Fruit fly (Drosophila melanogaster) whole organism, embryonic: ENCODE measurements around the gene CG46430.

Experiments used
- CG10431 ChIP-seq: fragments of 200-800 bp; sonication (Bioruptor generic); optimal IDR thresholded peaks from 3 replicates; lab custom pipeline; 2018; ENCODE audit warnings: missing biosample characterization, mild to moderate bottlenecking, missing genetic modification characterization
- CG11247 ChIP-seq: fragments of 200-800 bp; sonication (Bioruptor generic); IDR thresholded peaks from 2 replicates; pipeline ENCODE4 v1.3.6; 2022; ENCODE audit warnings: missing biosample characterization, missing genetic modification characterization
- CG11456 ChIP-seq: fragments of 200-800 bp; sonication (Bioruptor generic); IDR thresholded peaks from 3 replicates; pipeline ENCODE4 v1.3.6; 2022; ENCODE audit warnings: missing biosample characterization, missing genetic modification characterization
- CG12104 ChIP-seq: fragments of 200-800 bp; sonication (Bioruptor generic); optimal IDR thresholded peaks from 3 replicates; lab custom pipeline; 2016; ENCODE audit warnings: missing biosample characterization, missing genetic modification characterization
- CG13424 ChIP-seq: fragments of 200-800 bp; sonication (Bioruptor generic); optimal IDR thresholded peaks from 2 replicates; lab custom pipeline; 2019; ENCODE audit warnings: missing biosample characterization, mild to moderate bottlenecking, missing genetic modification characterization, moderate library complexity
- CG13894 ChIP-seq: fragments of 200-800 bp; sonication (Bioruptor generic); optimal IDR thresholded peaks from 3 replicates; lab custom pipeline; 2018; ENCODE audit warnings: missing biosample characterization, mild to moderate bottlenecking, missing genetic modification characterization, moderate library complexity
- CG14441 ChIP-seq: fragments of 200-800 bp; sonication (Bioruptor generic); IDR thresholded peaks from 2 replicates; pipeline ENCODE4 v1.3.6; 2022; ENCODE audit warnings: missing biosample characterization, missing genetic modification characterization
- CG17829 ChIP-seq: fragments of 200-800 bp; optimal IDR thresholded peaks from 2 replicates; lab custom pipeline; 2019; ENCODE audit warnings: missing biosample characterization, mild to moderate bottlenecking, missing genetic modification characterization, moderate library complexity
- CG18764 ChIP-seq: fragments of 200-800 bp; sonication (Bioruptor generic); optimal IDR thresholded peaks from 3 replicates; lab custom pipeline; 2016; ENCODE audit warnings: missing biosample characterization, missing genetic modification characterization
- CG2678 ChIP-seq: fragments of 200-800 bp; sonication (Bioruptor generic); optimal IDR thresholded peaks from 3 replicates; lab custom pipeline; 2019; ENCODE audit warnings: missing biosample characterization, mild to moderate bottlenecking, missing genetic modification characterization, moderate library complexity
- CG30431 ChIP-seq: fragments of 200-800 bp; sonication (Bioruptor generic); optimal IDR thresholded peaks from 2 replicates; lab custom pipeline; 2017; ENCODE audit warnings: missing biosample characterization, missing genetic modification characterization
- CG3281 ChIP-seq: fragments of 200-800 bp; sonication (Bioruptor generic); optimal IDR thresholded peaks from 3 replicates; lab custom pipeline; 2017; ENCODE audit warnings: missing biosample characterization, mild to moderate bottlenecking, missing genetic modification characterization
- CG33213 ChIP-seq: fragments of 200-800 bp; sonication (Bioruptor generic); optimal IDR thresholded peaks from 3 replicates; lab custom pipeline; 2016; ENCODE audit warnings: missing biosample characterization, missing genetic modification characterization
- CG3838 ChIP-seq: fragments of 200-800 bp; sonication (Bioruptor generic); optimal IDR thresholded peaks from 3 replicates; lab custom pipeline; 2016; ENCODE audit warnings: missing biosample characterization, missing genetic modification characterization
- CG42726 ChIP-seq: fragments of 200-800 bp; sonication (Bioruptor generic); IDR thresholded peaks from 2 replicates; pipeline ENCODE4 v1.3.6; 2022; ENCODE audit warnings: missing biosample characterization, missing genetic modification characterization; ENCODE audit not compliant: partially characterized antibody
- CG6683 ChIP-seq: fragments of 200-800 bp; sonication (Bioruptor generic); optimal IDR thresholded peaks from 2 replicates; lab custom pipeline; 2017; ENCODE audit warnings: missing biosample characterization, mild to moderate bottlenecking, missing genetic modification characterization, missing genetic modification reagents
- CG7839 ChIP-seq: fragments of 200-800 bp; sonication (Bioruptor generic); optimal IDR thresholded peaks from 3 replicates; lab custom pipeline; 2018; ENCODE audit warnings: missing biosample characterization, mild to moderate bottlenecking, missing genetic modification characterization, moderate library complexity
- CG7963 ChIP-seq: fragments of 200-800 bp; sonication (Bioruptor generic); IDR thresholded peaks from 3 replicates; pipeline ENCODE4 v1.3.6; 2022; ENCODE audit warnings: missing biosample characterization, missing genetic modification characterization; ENCODE audit not compliant: partially characterized antibody
- CG8281 ChIP-seq: fragments of 200-800 bp; sonication (Bioruptor generic); optimal IDR thresholded peaks from 2 replicates; lab custom pipeline; 2018; ENCODE audit warnings: missing biosample characterization, mild to moderate bottlenecking, missing genetic modification characterization, moderate library complexity
- CG8765 ChIP-seq: fragments of 200-800 bp; sonication (Bioruptor generic); IDR thresholded peaks from 2 replicates; pipeline ENCODE4 v1.3.6; 2022; ENCODE audit warnings: missing biosample characterization, missing genetic modification characterization
- CG8944 ChIP-seq: fragments of 200-800 bp; sonication (Bioruptor generic); optimal IDR thresholded peaks from 3 replicates; lab custom pipeline; 2016; ENCODE audit warnings: missing biosample characterization, missing genetic modification characterization
- CrebB ChIP-seq: fragments of 200-800 bp; sonication (Bioruptor generic); optimal IDR thresholded peaks from 3 replicates; lab custom pipeline; 2018; ENCODE audit warnings: missing biosample characterization, mild to moderate bottlenecking, missing genetic modification characterization
- Dref ChIP-seq: fragments of 200-800 bp; sonication (Bioruptor generic); IDR thresholded peaks from 2 replicates; pipeline ENCODE4 v1.3.6; 2022; ENCODE audit warnings: missing biosample characterization, missing genetic modification characterization
- E2f1 ChIP-seq: fragments of 200-800 bp; sonication (Bioruptor generic); IDR thresholded peaks from 2 replicates; pipeline ENCODE4 v1.3.6; 2022; ENCODE audit warnings: missing biosample characterization, missing genetic modification characterization
- HLHmδ ChIP-seq: fragments of 200-800 bp; sonication (Bioruptor generic); optimal IDR thresholded peaks from 2 replicates; lab custom pipeline; 2018; ENCODE audit warnings: missing biosample characterization, mild to moderate bottlenecking, missing genetic modification characterization, moderate library complexity
- Hr51 ChIP-seq, 2 experiments: fragments of 200-800 bp; sonication (Bioruptor generic); optimal IDR thresholded peaks; 2 replicates in 1 of 2; 3 replicates in 1 of 2; lab custom pipeline; 2016 to 2018; ENCODE audit warnings: missing biosample characterization in 2 of 2, missing genetic modification characterization in 2 of 2, mild to moderate bottlenecking in 1 of 2, moderate library complexity in 1 of 2
- Oli ChIP-seq: fragments of 200-800 bp; sonication (Bioruptor generic); optimal IDR thresholded peaks from 2 replicates; lab custom pipeline; 2018; ENCODE audit warnings: missing biosample characterization, mild to moderate bottlenecking, missing genetic modification characterization, moderate library complexity
- PHDP ChIP-seq: fragments of 200-800 bp; sonication (Bioruptor generic); optimal IDR thresholded peaks from 3 replicates; lab custom pipeline; 2018; ENCODE audit warnings: missing biosample characterization, mild to moderate bottlenecking, missing genetic modification characterization, moderate library complexity
- Sox102F ChIP-seq: fragments of 200-800 bp; sonication (Bioruptor generic); optimal IDR thresholded peaks from 2 replicates; lab custom pipeline; 2018; ENCODE audit warnings: missing biosample characterization, mild to moderate bottlenecking, missing genetic modification characterization, moderate library complexity
- bsh ChIP-seq, 2 experiments: fragments of 200-800 bp; sonication (Bioruptor generic); optimal IDR thresholded peaks; 2 replicates each; lab custom pipeline; 2017 to 2018; ENCODE audit warnings: mild to moderate bottlenecking in 2 of 2, missing biosample characterization in 2 of 2, missing genetic modification characterization in 2 of 2, moderate library complexity in 1 of 2
- chm ChIP-seq: fragments of 200-800 bp; sonication (Bioruptor generic); IDR thresholded peaks from 2 replicates; pipeline ENCODE4 v1.3.6; 2022; ENCODE audit warnings: missing biosample characterization, missing genetic modification characterization
- crol ChIP-seq: fragments of 200-800 bp; sonication (Bioruptor generic); IDR thresholded peaks from 2 replicates; pipeline ENCODE4 v1.3.6; 2022; ENCODE audit warnings: missing biosample characterization, missing genetic modification characterization
- cwo ChIP-seq: fragments of 200-800 bp; sonication (Bioruptor generic); optimal IDR thresholded peaks from 3 replicates; lab custom pipeline; 2017; ENCODE audit warnings: missing biosample characterization, missing genetic modification characterization, mild to moderate bottlenecking, moderate library complexity, missing genetic modification reagents
- dmrt99B ChIP-seq: fragments of 200-800 bp; sonication (Bioruptor generic); optimal IDR thresholded peaks from 2 replicates; lab custom pipeline; 2018; ENCODE audit warnings: missing biosample characterization, mild to moderate bottlenecking, missing genetic modification characterization, moderate library complexity
- dysf ChIP-seq: fragments of 200-800 bp; sonication (Bioruptor generic); IDR thresholded peaks from 3 replicates; pipeline ENCODE4 v1.3.6; 2022; ENCODE audit warnings: missing biosample characterization, missing genetic modification characterization
- fd102C ChIP-seq: fragments of 200-800 bp; sonication (Bioruptor generic); optimal IDR thresholded peaks from 2 replicates; lab custom pipeline; 2018; ENCODE audit warnings: missing biosample characterization, mild to moderate bottlenecking, missing genetic modification characterization, moderate library complexity
- fd96Cb ChIP-seq: fragments of 200-800 bp; sonication (Bioruptor generic); optimal IDR thresholded peaks from 2 replicates; lab custom pipeline; 2018; ENCODE audit warnings: missing biosample characterization, mild to moderate bottlenecking, missing genetic modification characterization, moderate library complexity
- gfzf ChIP-seq: fragments of 200-800 bp; sonication (Bioruptor generic); optimal IDR thresholded peaks from 2 replicates; lab custom pipeline; 2016; ENCODE audit warnings: missing biosample characterization, mild to moderate bottlenecking, missing genetic modification characterization, moderate library complexity
- jigr1 ChIP-seq: fragments of 200-800 bp; sonication (Bioruptor generic); IDR thresholded peaks from 3 replicates; pipeline ENCODE4 v1.3.6; 2022; ENCODE audit warnings: missing biosample characterization, missing genetic modification characterization
- knrl ChIP-seq: fragments of 200-800 bp; sonication (Bioruptor generic); IDR thresholded peaks from 3 replicates; pipeline ENCODE4 v1.3.6; 2022; ENCODE audit warnings: missing biosample characterization, missing genetic modification characterization; ENCODE audit not compliant: partially characterized antibody
- lmd ChIP-seq: fragments of 200-800 bp; sonication (Bioruptor generic); IDR thresholded peaks from 2 replicates; pipeline ENCODE4 v1.3.6; 2022; ENCODE audit warnings: missing biosample characterization, missing genetic modification characterization
- luna ChIP-seq: fragments of 200-800 bp; sonication (Bioruptor generic); optimal IDR thresholded peaks from 2 replicates; lab custom pipeline; 2016; ENCODE audit warnings: missing biosample characterization, missing genetic modification characterization
- psq ChIP-seq: fragments of 200-800 bp; sonication (Bioruptor generic); optimal IDR thresholded peaks from 2 replicates; lab custom pipeline; 2017; ENCODE audit warnings: missing biosample characterization, missing genetic modification characterization
- run ChIP-seq: fragments of 200-800 bp; sonication (Bioruptor generic); optimal IDR thresholded peaks from 3 replicates; lab custom pipeline; 2018; ENCODE audit warnings: missing biosample characterization, mild to moderate bottlenecking, missing genetic modification characterization
- seq ChIP-seq: fragments of 200-800 bp; sonication (Bioruptor generic); IDR thresholded peaks from 2 replicates; pipeline ENCODE4 v1.3.6; 2022; ENCODE audit warnings: missing biosample characterization, missing genetic modification characterization
- slbo ChIP-seq: fragments of 200-800 bp; sonication (Bioruptor generic); IDR thresholded peaks from 2 replicates; pipeline ENCODE4 v1.3.6; 2022; ENCODE audit warnings: missing biosample characterization, missing genetic modification characterization
- tup ChIP-seq: fragments of 200-800 bp; sonication (Bioruptor generic); optimal IDR thresholded peaks from 2 replicates; lab custom pipeline; 2016; ENCODE audit warnings: missing biosample characterization, mild to moderate bottlenecking, missing genetic modification characterization, moderate library complexity
- vvl ChIP-seq: fragments of 200-800 bp; sonication (Bioruptor generic); IDR thresholded peaks from 2 replicates; pipeline ENCODE4 v1.3.6; 2022; ENCODE audit warnings: missing biosample characterization, missing genetic modification characterization
- zen ChIP-seq: fragments of 200-800 bp; sonication (Bioruptor generic); optimal IDR thresholded peaks from 3 replicates; lab custom pipeline; 2018; ENCODE audit warnings: missing biosample characterization, mild to moderate bottlenecking, missing genetic modification characterization, moderate library complexity

CG46430 gene

dm6 chr3L:10495882-10496654 is 17.8 kb downstream of the CG46430 start (continued):
- TF ChIP-seq CrebB, result no peak
- no peak for TF ChIP-seq jigr1 (GFP tag; lab: Robert Waterston, UW)
- no peak for TF ChIP-seq CG11247 (GFP tag; lab: Robert Waterston, UW)
- TF ChIP-seq run (tag; lab: Kevin White, UChicago), result no peak
- no peak for TF ChIP-seq CG17829 (tag; lab: Kevin White, UChicago)
- TF ChIP-seq tup (GFP tag; lab: Kevin White, UChicago), result no peak
- TF ChIP-seq Hr51 (GFP tag; optimal IDR thresholded peaks at IDR 0.05; lab: Kevin White, UChicago), result peak in 1 of 2 experiments; percentile 15
- TF ChIP-seq bsh (GFP tag; optimal IDR thresholded peaks at IDR 0.05; lab: Kevin White, UChicago), result no peak
- TF ChIP-seq knrl, result no peak
- no peak for TF ChIP-seq CG3838 (GFP tag; lab: Kevin White, UChicago)
- no peak for TF ChIP-seq CG8765 (GFP tag; lab: Robert Waterston, UW)
- TF ChIP-seq CG3281 (GFP tag; lab: Kevin White, UChicago), result peak; percentile 18
- TF ChIP-seq Oli, result no peak
- peak; percentile 2 for TF ChIP-seq cwo (GFP tag; lab: Kevin White, UChicago)
- TF ChIP-seq seq (GFP tag; lab: Robert Waterston, UW), result no peak
- TF ChIP-seq CG33213 (GFP tag; lab: Kevin White, UChicago), result no peak
- no peak for TF ChIP-seq CG18764 (GFP tag; lab: Kevin White, UChicago)
- TF ChIP-seq CG7963 (GFP tag; lab: Robert Waterston, UW), result no peak
- TF ChIP-seq zen (tag; lab: Kevin White, UChicago), result no peak
- no peak for TF ChIP-seq CG6683
- no peak for TF ChIP-seq Dref (GFP tag; lab: Robert Waterston, UW)
- no peak for TF ChIP-seq CG14441 (GFP tag; lab: Robert Waterston, UW)
- TF ChIP-seq CG42726 (GFP tag; lab: Robert Waterston, UW), result no peak
- no peak for TF ChIP-seq CG11456 (GFP tag; lab: Robert Waterston, UW)
- no peak for TF ChIP-seq gfzf
- TF ChIP-seq fd96Cb, result no peak
- TF ChIP-seq CG13424, result peak; percentile 26
- peak; percentile 5 for TF ChIP-seq PHDP (tag; lab: Kevin White, UChicago)
- peak; percentile 40 for TF ChIP-seq CG2678 (tag; lab: Kevin White, UChicago)
- no peak for TF ChIP-seq CG8281 (tag; lab: Kevin White, UChicago)
- peak; percentile 28; the same call in 1 of the 2 replicates for TF ChIP-seq slbo (GFP tag; lab: Robert Waterston, UW)
- no peak for TF ChIP-seq CG12104 (GFP tag; lab: Kevin White, UChicago)
- no peak for TF ChIP-seq psq (GFP tag; lab: Kevin White, UChicago)
- no peak for TF ChIP-seq CG10431
- TF ChIP-seq CG8944 (GFP tag; lab: Kevin White, UChicago), result no peak
- TF ChIP-seq CG13894 (tag; lab: Kevin White, UChicago), result peak; percentile 94
- TF ChIP-seq CG30431 (GFP tag; lab: Kevin White, UChicago), result no peak
- peak; percentile 13 for TF ChIP-seq Sox102F (GFP tag; lab: Kevin White, UChicago)
- TF ChIP-seq HLHmδ (GFP tag; lab: Kevin White, UChicago), result no peak
- no peak for TF ChIP-seq fd102C (GFP tag; lab: Kevin White, UChicago)
- TF ChIP-seq chm, result no peak
- peak; percentile 21 for TF ChIP-seq CG7839
- TF ChIP-seq vvl, result no peak
- TF ChIP-seq crol (GFP tag; lab: Robert Waterston, UW), result no peak
- no peak for TF ChIP-seq luna (GFP tag; lab: Kevin White, UChicago)
- TF ChIP-seq dmrt99B (tag; lab: Kevin White, UChicago), result peak; percentile 33
- no peak for TF ChIP-seq lmd (GFP tag; lab: Robert Waterston, UW)
- no peak for TF ChIP-seq E2f1
- TF ChIP-seq dysf (GFP tag; lab: Robert Waterston, UW), result peak; percentile 22; the same call in 1 of the 3 replicates
